Worm (Caenorhabditis elegans): ENCODE results near the gene srbc-40.

The srbc-40 gene

DNA sequence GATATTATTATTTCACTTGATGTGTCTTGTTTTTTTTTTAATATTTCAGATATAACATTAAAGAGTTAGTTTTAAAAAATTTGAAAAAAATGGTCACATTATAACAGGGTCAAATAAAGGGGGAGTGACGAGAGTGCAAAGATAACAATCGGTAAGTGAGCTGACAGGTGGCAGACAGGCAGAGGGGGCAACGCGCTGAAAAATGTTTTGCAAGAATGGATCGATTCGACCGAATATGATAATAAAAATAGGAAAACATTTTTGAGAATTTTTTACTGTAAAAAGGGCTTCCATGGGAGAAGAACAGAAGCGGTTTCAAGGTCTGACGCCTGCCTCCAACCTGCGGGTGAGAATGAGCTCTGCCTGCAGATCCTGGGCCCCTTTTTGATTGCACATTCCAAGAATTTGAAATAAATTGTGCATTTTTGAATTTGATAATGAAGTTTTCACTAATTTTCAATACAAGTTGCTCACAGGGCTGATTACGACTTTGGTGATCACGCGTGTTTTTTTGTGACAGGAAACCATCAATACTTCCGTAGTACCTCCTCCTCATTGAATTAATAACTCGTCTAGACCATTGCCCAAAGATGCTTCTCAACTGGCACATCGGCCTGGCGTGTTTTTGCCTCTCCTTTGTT, 20.0 kb downstream of the srbc-40 start, which contains the start of the genes ugt-29 and srx-5:
Gene ugt-29, minus strand, starts transcription at position 101 of the 641 bp plus-strand sequence.
Gene srx-5, plus strand, starts transcription at position 591 of the 641 bp plus-strand sequence.
- TF ChIP-seq fkh-4 (tag; optimal IDR thresholded peaks at IDR 0.05; ENCODE audit: borderline replicate concordance) (no peak), efl-1 (optimal IDR thresholded peaks at IDR 0.05) (no peak), efl-1 (GFP tag; optimal IDR thresholded peaks at IDR 0.05 in 1 of 2) (no peak), nhr-76 (tag; optimal IDR thresholded peaks at IDR 0.05) (no peak), ceh-63 (GFP tag; optimal IDR thresholded peaks at IDR 0.05) (no peak), nhr-237 (tag; optimal IDR thresholded peaks at IDR 0.05) (no peak), unc-98 (GFP tag; IDR thresholded peaks at IDR 0.05) (no peak), ztf-4 (tag; optimal IDR thresholded peaks at IDR 0.05) (no peak), lir-3 (tag; optimal IDR thresholded peaks at IDR 0.05; ENCODE audit: poor library complexity) (no peak), hlh-17 (GFP tag; optimal IDR thresholded peaks at IDR 0.05; ENCODE audit: borderline replicate concordance) (no peak), zag-1 (tag; optimal IDR thresholded peaks at IDR 0.05) (no peak), irx-1 (tag; optimal IDR thresholded peaks at IDR 0.05) (no peak), fkh-8 (tag; optimal IDR thresholded peaks at IDR 0.05) (no peak), pax-3 (tag; optimal IDR thresholded peaks at IDR 0.05) (no peak), sox-4 (tag; optimal IDR thresholded peaks at IDR 0.05) (no peak), dpl-1 (GFP tag; optimal IDR thresholded peaks at IDR 0.05) (no peak)

DNA sequence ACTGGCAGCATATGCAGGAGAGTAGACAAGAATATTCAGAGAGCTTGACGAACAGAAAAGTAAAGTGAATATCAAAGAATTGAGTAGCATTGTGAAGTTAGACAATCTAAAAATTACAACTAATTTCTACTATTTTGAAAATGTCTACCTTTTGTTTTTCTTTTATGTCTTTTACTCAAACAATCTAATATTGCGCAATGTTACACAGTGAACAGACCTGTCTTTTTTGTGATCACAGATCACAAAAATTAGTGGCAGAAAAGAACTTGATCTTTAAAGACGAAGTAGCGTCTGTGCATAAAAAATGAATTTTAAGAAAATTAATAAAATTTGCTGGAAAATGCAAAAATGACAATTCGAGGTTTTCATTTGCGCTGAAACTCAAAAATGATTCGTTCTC, 20.6 kb downstream of the srbc-40 start:
- TF ChIP-seq ces-1 (GFP tag; optimal IDR thresholded peaks at IDR 0.05) (no peak), nhr-12 (tag; optimal IDR thresholded peaks at IDR 0.05) (no peak), hpl-2 (GFP tag; optimal IDR thresholded peaks at IDR 0.05) (no peak), hlh-17 (GFP tag; optimal IDR thresholded peaks at IDR 0.05; ENCODE audit: borderline replicate concordance) (no peak), mep-1 (tag; optimal IDR thresholded peaks at IDR 0.05) (no peak), nhr-85 (tag) (no peak), nhr-20 (tag; optimal IDR thresholded peaks at IDR 0.05) (no peak), nhr-84 (tag; optimal IDR thresholded peaks at IDR 0.05) (no peak), nhr-76 (tag; optimal IDR thresholded peaks at IDR 0.05) (no peak), tlp-1 (tag; optimal IDR thresholded peaks at IDR 0.05) (no peak), efl-1 (optimal IDR thresholded peaks at IDR 0.05) (no peak), efl-1 (GFP tag; optimal IDR thresholded peaks at IDR 0.05 in 1 of 2) (no peak), lin-15B (tag; optimal IDR thresholded peaks at IDR 0.05) (no peak)

DNA sequence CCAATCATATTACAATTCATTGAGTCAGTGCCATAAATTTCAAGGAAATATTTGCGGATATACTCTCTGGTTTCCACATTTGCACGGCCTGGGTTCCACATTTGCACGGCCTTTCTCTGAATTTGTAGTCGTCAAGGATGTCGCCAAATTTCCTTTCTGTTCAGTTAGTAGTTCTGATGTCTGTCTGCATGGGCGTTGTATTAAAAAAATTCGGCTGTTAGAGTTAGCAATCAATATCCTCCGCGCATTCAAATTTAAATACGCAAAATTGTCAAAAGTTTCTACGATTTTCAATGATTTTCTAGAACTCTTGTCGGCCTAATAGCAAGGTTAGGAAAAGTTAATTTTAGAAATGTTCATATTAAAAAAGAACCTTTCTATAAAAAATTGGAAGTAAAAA, 23.7 kb downstream of the srbc-40 start, which contains the start of gene srj-52:
Gene srj-52, minus strand, starts transcription at position 101 of the 400 bp plus-strand sequence.
- TF ChIP-seq C16A3.4 (tag; optimal IDR thresholded peaks at IDR 0.05) (no peak), pax-3 (tag; optimal IDR thresholded peaks at IDR 0.05) (no peak), lin-14 (GFP tag; optimal IDR thresholded peaks at IDR 0.05) (no peak), fkh-8 (tag; optimal IDR thresholded peaks at IDR 0.05) (no peak), C04F5.9 (tag; optimal IDR thresholded peaks at IDR 0.05) (no peak), efl-3 (GFP tag; optimal IDR thresholded peaks at IDR 0.05) (no peak), unc-62 (GFP tag; optimal IDR thresholded peaks at IDR 0.05) (no peak), zip-4 (GFP tag; optimal IDR thresholded peaks at IDR 0.05) (no peak)

DNA sequence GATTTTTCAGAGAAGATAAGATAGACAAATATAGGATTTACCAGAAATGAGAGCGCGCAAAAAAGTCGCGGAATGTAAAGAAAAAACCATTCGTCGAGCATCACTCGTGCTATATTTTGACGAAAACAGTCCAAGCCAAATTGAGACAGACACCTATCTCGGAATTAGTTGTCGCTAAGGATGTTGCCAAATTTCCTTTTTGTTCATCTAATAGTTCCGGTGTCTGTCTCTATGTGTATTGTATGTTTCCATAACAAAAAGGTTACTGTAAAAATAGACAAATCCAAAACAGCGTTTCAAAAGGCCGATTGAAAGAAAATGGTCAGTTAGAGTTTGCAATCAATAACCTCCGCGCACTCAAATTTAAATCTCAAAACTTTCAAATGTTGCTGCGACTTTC, 25.0 kb downstream of the srbc-40 start, which contains the start of gene srj-53:
Gene srj-53, minus strand, starts transcription at position 101 of the 400 bp plus-strand sequence.
- TF ChIP-seq irx-1 (tag; optimal IDR thresholded peaks at IDR 0.05) (no peak), nhr-71 (tag; optimal IDR thresholded peaks at IDR 0.05) (no peak)

DNA sequence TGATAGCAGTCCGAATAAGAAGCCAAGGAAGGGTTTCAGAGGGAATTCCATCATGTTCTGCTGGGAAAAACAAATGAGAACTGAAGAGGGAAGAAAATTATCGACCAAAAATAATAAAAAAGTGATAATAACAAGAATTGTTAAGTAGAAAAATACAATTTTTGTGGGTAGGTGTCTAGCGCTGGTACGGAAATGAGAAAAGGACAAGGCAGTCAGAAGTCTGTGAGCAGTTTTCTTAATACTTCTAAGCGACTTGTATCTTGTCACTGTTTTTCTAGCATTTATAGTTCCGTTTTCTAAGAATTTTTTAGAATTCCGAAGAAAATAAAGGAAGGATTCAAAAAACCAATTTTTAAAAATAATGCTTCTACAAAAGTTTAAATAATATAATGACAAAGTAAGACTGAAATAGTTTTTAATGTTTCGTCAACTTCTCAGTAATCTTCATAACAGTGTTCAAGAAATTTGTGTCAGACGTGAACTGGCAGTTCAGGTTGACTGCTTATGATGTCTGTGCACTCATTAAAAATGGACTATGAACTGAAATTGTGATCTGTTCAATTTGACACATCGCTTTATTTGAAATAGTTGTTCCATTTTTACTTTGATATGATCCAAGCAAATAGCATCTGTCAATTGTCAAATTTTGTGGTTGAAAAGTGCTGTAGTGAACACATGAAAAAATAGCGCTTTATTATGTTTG, 26.8 kb downstream of the srbc-40 start, which contains the start of gene srx-4:
Gene srx-4, minus strand, starts transcription at position 51 of the 703 bp plus-strand sequence.
- TF ChIP-seq jun-1 (tag; optimal IDR thresholded peaks at IDR 0.05) (no peak), ceh-63 (GFP tag; optimal IDR thresholded peaks at IDR 0.05) (no peak), nhr-76 (tag; optimal IDR thresholded peaks at IDR 0.05) (no peak), pax-3 (tag; optimal IDR thresholded peaks at IDR 0.05) (no peak), tlp-1 (tag; optimal IDR thresholded peaks at IDR 0.05) (no peak), alr-1 (tag; optimal IDR thresholded peaks at IDR 0.05; ENCODE audit: borderline replicate concordance) (no peak)

Data from whole organism, L1 larva.